Worm (Caenorhabditis elegans) whole organism, L2 larva: ENCODE measurements around the gene D2023.1.
A peak's percentile ranks its signal among the peaks of the same experiment; 100 is the strongest.

Source experiments
- C34F6.9 ChIP-seq: fragments of 150-350 bp; optimal IDR thresholded peaks from 2 replicates; lab custom pipeline; 2014; ENCODE audit warnings: missing biosample characterization, missing genetic modification characterization
- F13H6.1 ChIP-seq: sonication (generic microtip); optimal IDR thresholded peaks from 2 replicates; lab custom pipeline; 2016; ENCODE audit warnings: missing genetic modification characterization, missing compliant biosample characterization
- Y55F3AM.14 ChIP-seq: fragments of 200-800 bp; sonication (Bioruptor generic); optimal IDR thresholded peaks from 2 replicates; lab custom pipeline; 2018; ENCODE audit warnings: mild to moderate bottlenecking, missing genetic modification characterization, missing compliant biosample characterization
- ZK546.5 ChIP-seq: sonication (generic microtip); optimal IDR thresholded peaks from 2 replicates; lab custom pipeline; 2017; ENCODE audit warnings: missing biosample characterization, missing genetic modification characterization
- aly-2 ChIP-seq: fragments of 150-350 bp; optimal IDR thresholded peaks from 2 replicates; lab custom pipeline; 2014; ENCODE audit warnings: missing biosample characterization, missing genetic modification characterization
- ama-1 ChIP-seq: fragments of 150-350 bp; optimal IDR thresholded peaks from 2 replicates; lab custom pipeline; 2018; ENCODE audit warnings: inconsistent platforms
- blmp-1 ChIP-seq: sonication (generic microtip); optimal IDR thresholded peaks from 2 replicates; lab custom pipeline; 2017; ENCODE audit warnings: missing genetic modification characterization, mild to moderate bottlenecking, missing compliant biosample characterization, antibody characterized with exemption, moderate library complexity; ENCODE audit not compliant: insufficient read depth
- ceh-16 ChIP-seq: fragments of 150-350 bp; optimal IDR thresholded peaks from 2 replicates; lab custom pipeline; 2014; ENCODE audit warnings: missing biosample characterization, missing genetic modification characterization
- ceh-82 ChIP-seq: fragments of 150-350 bp; optimal IDR thresholded peaks from 2 replicates; lab custom pipeline; 2014; ENCODE audit warnings: missing biosample characterization, missing genetic modification characterization
- crh-2 ChIP-seq: sonication (generic microtip); optimal IDR thresholded peaks from 2 replicates; lab custom pipeline; 2017; ENCODE audit warnings: missing biosample characterization, missing genetic modification characterization
- dmd-4 ChIP-seq: sonication (generic microtip); optimal IDR thresholded peaks from 2 replicates; lab custom pipeline; 2017; ENCODE audit warnings: missing biosample characterization, missing genetic modification characterization
- egl-27 ChIP-seq: sonication (generic microtip); optimal IDR thresholded peaks from 3 replicates; lab custom pipeline; 2017; ENCODE audit warnings: missing biosample characterization, missing genetic modification reagents, missing genetic modification characterization
- fos-1 ChIP-seq: fragments of 150-350 bp; optimal IDR thresholded peaks from 2 replicates; lab custom pipeline; 2014; ENCODE audit warnings: missing biosample characterization, missing genetic modification characterization
- gmeb-1 ChIP-seq: fragments of 150-350 bp; optimal IDR thresholded peaks from 2 replicates; lab custom pipeline; 2014; ENCODE audit warnings: missing biosample characterization, missing genetic modification characterization
- lin-11 ChIP-seq: fragments of 150-350 bp; sonication (generic microtip); optimal IDR thresholded peaks from 2 replicates; lab custom pipeline; 2014; ENCODE audit warnings: missing biosample characterization, missing genetic modification characterization, inconsistent platforms, mixed read lengths
- lin-13 ChIP-seq: fragments of 150-350 bp; optimal IDR thresholded peaks from 2 replicates; lab custom pipeline; 2014; ENCODE audit warnings: missing biosample characterization, missing genetic modification reagents, missing genetic modification characterization
- lsy-2 ChIP-seq, 2 experiments: fragments of 150-350 bp in 1 of 2; sonication (generic microtip) in 1 of 2; optimal IDR thresholded peaks; 2 replicates each; lab custom pipeline; 2014 to 2017; ENCODE audit warnings: missing biosample characterization in 2 of 2, missing genetic modification characterization in 2 of 2
- mbf-1 ChIP-seq: sonication (generic microtip); optimal IDR thresholded peaks from 2 replicates; lab custom pipeline; 2017; ENCODE audit warnings: missing biosample characterization, missing genetic modification characterization
- mdl-1 ChIP-seq, 2 experiments: fragments of 150-350 bp in 1 of 2; sonication (generic microtip) in 1 of 2; optimal IDR thresholded peaks; 2 replicates each; lab custom pipeline; 2017; ENCODE audit warnings: missing biosample characterization in 2 of 2, missing genetic modification characterization in 2 of 2
- nhr-10 ChIP-seq: sonication (generic microtip); optimal IDR thresholded peaks from 2 replicates; lab custom pipeline; 2017; ENCODE audit warnings: missing biosample characterization, missing genetic modification characterization
- nhr-11 ChIP-seq: fragments of 150-350 bp; optimal IDR thresholded peaks from 2 replicates; lab custom pipeline; 2014; ENCODE audit warnings: missing biosample characterization, missing genetic modification characterization
- nhr-129 ChIP-seq: fragments of 150-350 bp; optimal IDR thresholded peaks from 2 replicates; lab custom pipeline; 2014; ENCODE audit warnings: missing biosample characterization, missing genetic modification characterization
- nhr-21 ChIP-seq: fragments of 150-350 bp; optimal IDR thresholded peaks from 2 replicates; lab custom pipeline; 2014; ENCODE audit warnings: missing biosample characterization, missing genetic modification characterization
- nhr-25 ChIP-seq: fragments of 150-350 bp; sonication (generic microtip); optimal IDR thresholded peaks from 3 replicates; lab custom pipeline; 2014; ENCODE audit warnings: missing biosample characterization, missing genetic modification characterization
- nhr-6 ChIP-seq: fragments of 150-350 bp; optimal IDR thresholded peaks from 2 replicates; lab custom pipeline; 2014; ENCODE audit warnings: missing biosample characterization, missing genetic modification characterization
- nhr-77 ChIP-seq: fragments of 150-350 bp; optimal IDR thresholded peaks from 2 replicates; lab custom pipeline; 2014; ENCODE audit warnings: missing biosample characterization, missing genetic modification characterization
- peb-1 ChIP-seq: fragments of 150-350 bp; optimal IDR thresholded peaks from 2 replicates; lab custom pipeline; 2014; ENCODE audit warnings: missing biosample characterization, missing genetic modification characterization
- sem-4 ChIP-seq: fragments of 150-350 bp; optimal IDR thresholded peaks from 2 replicates; lab custom pipeline; 2014; ENCODE audit warnings: missing biosample characterization, missing genetic modification reagents, missing genetic modification characterization
- skn-1 ChIP-seq: sonication (generic microtip); optimal IDR thresholded peaks from 2 replicates; lab custom pipeline; 2017; ENCODE audit warnings: missing biosample characterization, missing genetic modification characterization
- sma-3 ChIP-seq: sonication (generic microtip); optimal IDR thresholded peaks from 2 replicates; lab custom pipeline; 2016; ENCODE audit warnings: missing genetic modification reagents, missing genetic modification characterization, missing compliant biosample characterization
- sma-9 ChIP-seq, 2 experiments: fragments of 150-350 bp in 1 of 2; sonication (generic microtip) in 1 of 2; optimal IDR thresholded peaks; 2 replicates each; lab custom pipeline; 2014 to 2016; ENCODE audit warnings: missing genetic modification characterization in 2 of 2, mild to moderate bottlenecking in 1 of 2, missing biosample characterization in 1 of 2, missing compliant biosample characterization in 1 of 2, missing genetic modification reagents in 1 of 2, moderate library complexity in 1 of 2
- snpc-4 ChIP-seq: fragments of 150-350 bp; optimal IDR thresholded peaks from 2 replicates; lab custom pipeline; 2014; ENCODE audit warnings: missing biosample characterization, missing genetic modification characterization
- unc-39 ChIP-seq: fragments of 150-350 bp; optimal IDR thresholded peaks from 2 replicates; lab custom pipeline; 2014; ENCODE audit warnings: missing biosample characterization, missing genetic modification characterization
- unc-55 ChIP-seq: fragments of 150-350 bp; sonication (generic microtip); optimal IDR thresholded peaks from 3 replicates; lab custom pipeline; 2014; ENCODE audit warnings: missing biosample characterization, missing genetic modification reagents, missing genetic modification characterization
- unc-62 ChIP-seq: fragments of 150-350 bp; optimal IDR thresholded peaks from 2 replicates; lab custom pipeline; 2014; ENCODE audit warnings: missing biosample characterization, missing genetic modification reagents, missing genetic modification characterization
- zag-1 ChIP-seq: fragments of 150-350 bp; optimal IDR thresholded peaks from 2 replicates; lab custom pipeline; 2014; ENCODE audit warnings: missing biosample characterization, missing genetic modification characterization
- ztf-11 ChIP-seq: sonication (generic microtip); optimal IDR thresholded peaks from 2 replicates; lab custom pipeline; 2017; ENCODE audit warnings: missing biosample characterization, missing genetic modification characterization

Gene D2023.1

ce11 chrV:11802508-11802907 is 13.2 kb downstream of the D2023.1 start:
- TF ChIP-seq gmeb-1 (tag; lab: Kevin White, UChicago): peak; percentile 57
- peak; percentile 99 for TF ChIP-seq nhr-21 (tag; lab: Kevin White, UChicago)
- no peak for TF ChIP-seq nhr-11 (tag; lab: Kevin White, UChicago)
- peak; percentile 79 to 89 for TF ChIP-seq mdl-1 (tag; optimal IDR thresholded peaks at IDR 0.05; lab: Kevin White, UChicago)
- TF ChIP-seq nhr-6 (tag; lab: Kevin White, UChicago): peak; percentile 54
- peak in 1 of 2 experiments; percentile 60 for TF ChIP-seq lsy-2 (tag; optimal IDR thresholded peaks at IDR 0.05; lab: Kevin White, UChicago)
- peak; percentile 84 for TF ChIP-seq crh-2
- TF ChIP-seq sma-3 (GFP tag; lab: Kevin White, UChicago): peak; percentile 99
- no peak for TF ChIP-seq nhr-77 (tag; lab: Kevin White, UChicago)
- no peak for TF ChIP-seq ama-1 (lab: Kevin White, UChicago)
- peak; percentile 71 for TF ChIP-seq sem-4 (tag; lab: Kevin White, UChicago)
- TF ChIP-seq blmp-1: peak; percentile 97
- TF ChIP-seq Y55F3AM.14 (GFP tag; lab: Kevin White, UChicago): peak; percentile 83
- peak; percentile 79 for TF ChIP-seq F13H6.1 (tag; lab: Kevin White, UChicago)
- TF ChIP-seq nhr-129 (tag; lab: Kevin White, UChicago): peak; percentile 31
- peak; percentile 61 for TF ChIP-seq fos-1 (tag; lab: Kevin White, UChicago)
- TF ChIP-seq unc-62 (GFP tag; lab: Kevin White, UChicago): no peak
- peak; percentile 99 for TF ChIP-seq sma-9 (GFP tag; optimal IDR thresholded peaks at IDR 0.05; lab: Kevin White, UChicago)
- TF ChIP-seq sma-9 (tag; optimal IDR thresholded peaks at IDR 0.05; lab: Kevin White, UChicago): peak; percentile 15
- TF ChIP-seq egl-27 (tag; lab: Kevin White, UChicago): peak; percentile 91
- TF ChIP-seq nhr-25: peak; percentile 96
- no peak for TF ChIP-seq aly-2 (tag; lab: Kevin White, UChicago)

- TF ChIP-seq lin-13 (GFP tag; lab: Kevin White, UChicago) (no peak), blmp-1 (peak; percentile 72), nhr-25 (peak; percentile 45), nhr-10 (tag; lab: Kevin White, UChicago) (no peak), dmd-4 (tag; lab: Kevin White, UChicago) (no peak), ceh-16 (tag; lab: Kevin White, UChicago) (no peak), nhr-77 (tag; lab: Kevin White, UChicago) (no peak), unc-39 (tag; lab: Kevin White, UChicago) (no peak), sma-9 (GFP tag; optimal IDR thresholded peaks at IDR 0.05; lab: Kevin White, UChicago) (peak; percentile 88), sma-9 (tag; optimal IDR thresholded peaks at IDR 0.05; lab: Kevin White, UChicago) (no peak), skn-1 (no peak), mbf-1 (tag; lab: Kevin White, UChicago) (no peak), ceh-82 (tag; lab: Kevin White, UChicago) (no peak), sem-4 (tag; lab: Kevin White, UChicago) (no peak), nhr-129 (tag; lab: Kevin White, UChicago) (peak; percentile 68), unc-62 (GFP tag; lab: Kevin White, UChicago) (no peak), lin-11 (no peak), ama-1 (lab: Kevin White, UChicago) (no peak), mdl-1 (tag; optimal IDR thresholded peaks at IDR 0.05; lab: Kevin White, UChicago) (no peak), snpc-4 (tag; lab: Kevin White, UChicago) (no peak), sma-3 (GFP tag; lab: Kevin White, UChicago) (peak; percentile 63), unc-55 (GFP tag; lab: Kevin White, UChicago) (no peak), ZK546.5 (no peak), lsy-2 (tag; optimal IDR thresholded peaks at IDR 0.05; lab: Kevin White, UChicago) (peak in 1 of 2 experiments; percentile 14), ztf-11 (tag; lab: Kevin White, UChicago) (no peak)
Measured at ce11 chrV:11803518-11803994, 14.2 kb downstream of the D2023.1 start.

ce11 chrV:11809935-11810334 is 20.6 kb downstream of the D2023.1 start:
- TF ChIP-seq nhr-77 (tag; lab: Kevin White, UChicago): no peak
- TF ChIP-seq ceh-82 (tag; lab: Kevin White, UChicago): no peak
- TF ChIP-seq snpc-4 (tag; lab: Kevin White, UChicago): no peak
- no peak for TF ChIP-seq unc-39 (tag; lab: Kevin White, UChicago)
- TF ChIP-seq dmd-4 (tag; lab: Kevin White, UChicago): no peak
- TF ChIP-seq peb-1 (tag; lab: Kevin White, UChicago): no peak
- TF ChIP-seq nhr-21 (tag; lab: Kevin White, UChicago): no peak
- no peak for TF ChIP-seq nhr-6 (tag; lab: Kevin White, UChicago)
- TF ChIP-seq crh-2: peak; percentile 18
- peak; percentile 3 for TF ChIP-seq C34F6.9 (tag; lab: Kevin White, UChicago)
- no peak for TF ChIP-seq egl-27 (tag; lab: Kevin White, UChicago)
- TF ChIP-seq zag-1 (tag; lab: Kevin White, UChicago): no peak
- TF ChIP-seq sma-3 (GFP tag; lab: Kevin White, UChicago): no peak
- no peak for TF ChIP-seq aly-2 (tag; lab: Kevin White, UChicago)
- TF ChIP-seq, all 48 proteins: peak for 2
